Worm (Caenorhabditis elegans) whole organism, young adult: Measurements from ENCODE around the gene srn-1.

Source experiments
- B0336.3 ChIP-seq: fragments of 200-800 bp; sonication (Bioruptor generic); IDR thresholded peaks from 2 replicates; pipeline ENCODE4 v1.3.6; 2022; ENCODE audit warnings: missing genetic modification characterization, missing compliant biosample characterization
- C06A6.2 ChIP-seq: fragments of 200-800 bp; sonication (Bioruptor generic); conservative IDR thresholded peaks from 2 replicates; pipeline ENCODE4 v1.3.6; 2022; ENCODE audit warnings: missing genetic modification characterization, missing compliant biosample characterization
- F10E7.11 ChIP-seq: sonication (generic microtip); optimal IDR thresholded peaks from 2 replicates; lab custom pipeline; 2017; ENCODE audit warnings: mild to moderate bottlenecking, missing genetic modification characterization, moderate library complexity, missing compliant biosample characterization
- F37B4.10 ChIP-seq: fragments of 200-800 bp; sonication (Bioruptor generic); IDR thresholded peaks from 2 replicates; pipeline ENCODE4 v1.3.6; 2022; ENCODE audit warnings: missing genetic modification characterization, missing compliant biosample characterization
- Y53G8AR.9 ChIP-seq: fragments of 200-800 bp; sonication (Bioruptor generic); conservative IDR thresholded peaks from 2 replicates; pipeline ENCODE4 v1.3.6; 2022; ENCODE audit warnings: missing genetic modification reagents, missing genetic modification characterization, missing compliant biosample characterization
- Y56A3A.18 ChIP-seq: fragments of 200-800 bp; sonication (Bioruptor generic); IDR thresholded peaks from 2 replicates; pipeline ENCODE4 v1.3.6; 2022; ENCODE audit warnings: missing genetic modification reagents, missing genetic modification characterization, missing compliant biosample characterization
- Y67H2A.10 ChIP-seq: fragments of 200-800 bp; sonication (Bioruptor generic); conservative IDR thresholded peaks from 2 replicates; pipeline ENCODE4 v1.3.6; 2022; ENCODE audit warnings: missing genetic modification reagents, missing genetic modification characterization, missing compliant biosample characterization
- bed-1 ChIP-seq: fragments of 200-800 bp; sonication (Bioruptor generic); IDR thresholded peaks from 2 replicates; pipeline ENCODE4 v1.3.6; 2022; ENCODE audit warnings: missing genetic modification reagents, missing genetic modification characterization, missing compliant biosample characterization
- cebp-1 ChIP-seq, 2 experiments: fragments of 200-800 bp in 1 of 2; sonication (Bioruptor generic) in 1 of 2; sonication (generic microtip) in 1 of 2; IDR thresholded peaks in 1 of 2; optimal IDR thresholded peaks in 1 of 2; 2 replicates each; pipeline versions ENCODE4 v1.3.6 to Lab custom; 2017 to 2022; ENCODE audit warnings: missing compliant biosample characterization in 2 of 2, missing genetic modification characterization in 2 of 2, mild to moderate bottlenecking in 1 of 2, missing genetic modification reagents in 1 of 2, moderate library complexity in 1 of 2
- cebp-2 ChIP-seq: fragments of 200-800 bp; sonication (Bioruptor generic); IDR thresholded peaks from 2 replicates; pipeline ENCODE4 v1.3.6; 2022; ENCODE audit warnings: missing genetic modification characterization, missing compliant biosample characterization
- dpff-1 ChIP-seq: sonication (generic microtip); optimal IDR thresholded peaks from 2 replicates; lab custom pipeline; 2017; ENCODE audit warnings: mild to moderate bottlenecking, missing genetic modification characterization, missing compliant biosample characterization
- ekl-4 ChIP-seq: fragments of 200-800 bp; sonication (Bioruptor generic); IDR thresholded peaks from 2 replicates; pipeline ENCODE4 v1.3.6; 2022; ENCODE audit warnings: missing genetic modification reagents, missing genetic modification characterization, missing compliant biosample characterization
- hrde-1 ChIP-seq: sonication (generic microtip); optimal IDR thresholded peaks from 2 replicates; lab custom pipeline; 2016; ENCODE audit warnings: missing genetic modification characterization, mild to moderate bottlenecking, missing compliant biosample characterization, moderate library complexity, missing genotype, missing genetic modification reagents, borderline replicate concordance
- hsf-1 ChIP-seq: fragments of 200-800 bp; sonication (Bioruptor generic); IDR thresholded peaks from 2 replicates; pipeline ENCODE4 v1.3.6; 2022; ENCODE audit warnings: missing genetic modification reagents, missing genetic modification characterization, missing compliant biosample characterization
- lir-1 ChIP-seq: fragments of 200-800 bp; sonication (Bioruptor generic); conservative IDR thresholded peaks from 2 replicates; pipeline ENCODE4 v1.3.6; 2022; ENCODE audit warnings: missing genetic modification reagents, missing genetic modification characterization, missing compliant biosample characterization
- lsy-27 ChIP-seq: sonication (generic microtip); optimal IDR thresholded peaks from 2 replicates; lab custom pipeline; 2017; ENCODE audit warnings: missing genetic modification characterization, mild to moderate bottlenecking, missing compliant biosample characterization, antibody characterized with exemption, missing genotype, borderline replicate concordance; ENCODE audit not compliant: insufficient read depth
- madf-3 ChIP-seq: fragments of 200-800 bp; sonication (Bioruptor generic); IDR thresholded peaks from 2 replicates; pipeline ENCODE4 v1.3.6; 2022; ENCODE audit warnings: missing genetic modification reagents, missing genetic modification characterization, missing compliant biosample characterization
- mes-4 ChIP-seq: sonication (generic microtip); optimal IDR thresholded peaks from 2 replicates; lab custom pipeline; 2016; ENCODE audit warnings: missing genotype, missing genetic modification characterization, missing compliant biosample characterization
- nfya-1 ChIP-seq: sonication (generic microtip); optimal IDR thresholded peaks from 2 replicates; lab custom pipeline; 2017; ENCODE audit warnings: antibody characterized with exemption, missing compliant biosample characterization, missing genetic modification characterization, borderline replicate concordance; ENCODE audit not compliant: insufficient read depth
- nfya-2 ChIP-seq: fragments of 200-800 bp; sonication (Bioruptor generic); IDR thresholded peaks from 2 replicates; pipeline ENCODE4 v1.3.6; 2022; ENCODE audit warnings: missing genetic modification reagents, missing genetic modification characterization, missing compliant biosample characterization
- nfyb-1 ChIP-seq: fragments of 200-800 bp; sonication (Bioruptor generic); IDR thresholded peaks from 2 replicates; pipeline ENCODE4 v1.3.6; 2022; ENCODE audit warnings: missing genetic modification reagents, missing genetic modification characterization, missing compliant biosample characterization
- pha-4 ChIP-seq: fragments of 150-350 bp; sonication (generic microtip); optimal IDR thresholded peaks from 2 replicates; lab custom pipeline; 2014; ENCODE audit warnings: missing biosample characterization, missing genetic modification reagents, missing genetic modification characterization
- rec-8 ChIP-seq, 2 experiments: sonication (generic microtip); optimal IDR thresholded peaks; 2 replicates each; lab custom pipeline; 2016; ENCODE audit warnings: mild to moderate bottlenecking in 2 of 2, missing genetic modification characterization in 2 of 2, missing genetic modification reagents in 2 of 2, missing genotype in 2 of 2, missing biosample characterization in 1 of 2, missing compliant biosample characterization in 1 of 2, moderate library complexity in 1 of 2
- repo-1 ChIP-seq: sonication (generic microtip); optimal IDR thresholded peaks from 2 replicates; lab custom pipeline; 2017; ENCODE audit warnings: mild to moderate bottlenecking, missing genetic modification characterization, missing compliant biosample characterization
- sdz-38 ChIP-seq: sonication (generic microtip); optimal IDR thresholded peaks from 2 replicates; lab custom pipeline; 2016; ENCODE audit warnings: missing genotype, missing genetic modification characterization, missing compliant biosample characterization
- ztf-25 ChIP-seq: fragments of 200-800 bp; sonication (Bioruptor generic); IDR thresholded peaks from 2 replicates; pipeline ENCODE4 v1.3.6; 2022; ENCODE audit warnings: missing genetic modification reagents, missing genetic modification characterization, missing compliant biosample characterization
- ztf-26 ChIP-seq: sonication (generic microtip); optimal IDR thresholded peaks from 2 replicates; lab custom pipeline; 2017; ENCODE audit warnings: missing genetic modification characterization, missing compliant biosample characterization

Gene srn-1

ce11 chrV:6326394-6326793 lies 40.2 kb upstream of the srn-1 start (continued):
- TF ChIP-seq nfya-2 (no peak), mes-4 (tag; lab: Kevin White, UChicago) (no peak), ztf-26 (tag; lab: Kevin White, UChicago) (peak; percentile 66), repo-1 (tag; lab: Kevin White, UChicago) (peak; percentile 92)

- TF ChIP-seq Y56A3A.18 (GFP tag; lab: Robert Waterston, UW), result 0 out of 2 replicates have a peak, but pooled peaks have one; percentile 9
- 0 out of 2 replicates have a peak, but pooled peaks have one; percentile 38 for TF ChIP-seq nfyb-1 (GFP tag; lab: Robert Waterston, UW)
- TF ChIP-seq Y67H2A.10 (GFP tag; lab: Robert Waterston, UW), result no peak
- 0 out of 2 replicates have a peak, but pooled peaks have one; percentile 71 for TF ChIP-seq madf-3 (GFP tag; lab: Robert Waterston, UW)
- TF ChIP-seq lir-1 (GFP tag; lab: Robert Waterston, UW), result no peak
- TF ChIP-seq, all 124 proteins: peak for 3
These were observed 37.4 kb upstream of the srn-1 start for ce11 chrV:6323602-6324001.

DNA sequence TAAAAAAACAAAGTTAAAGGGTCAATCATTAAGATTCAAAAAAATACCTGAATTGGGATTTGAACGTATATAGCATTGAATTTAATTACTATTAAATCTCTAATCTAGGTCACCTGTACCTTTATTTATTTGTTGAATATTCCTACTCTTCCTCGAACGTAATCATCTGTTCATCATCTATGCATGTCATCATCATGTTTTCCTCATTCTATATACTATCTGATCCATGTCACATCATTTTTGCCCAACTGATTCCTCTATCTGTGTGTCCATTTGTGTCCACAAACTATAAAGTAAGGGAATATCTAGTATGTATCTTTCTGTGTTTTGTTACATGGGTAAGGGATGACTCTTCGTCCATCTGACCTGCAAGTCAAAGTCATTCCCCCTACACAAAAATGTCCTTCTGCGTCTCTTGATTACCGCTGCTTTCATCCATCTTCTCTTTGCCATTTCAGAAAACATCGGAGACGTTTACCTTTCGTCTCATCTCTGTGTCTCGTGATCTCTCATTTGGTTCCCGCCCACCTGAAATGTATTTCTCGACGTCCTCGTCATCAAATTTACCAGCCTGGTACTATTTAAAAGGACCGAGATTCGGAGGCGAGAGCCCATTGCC lies 36.6 kb upstream of the srn-1 start:
- no peak for TF ChIP-seq ztf-25 (GFP tag; lab: Robert Waterston, UW)
- TF ChIP-seq C06A6.2 (GFP tag; lab: Robert Waterston, UW), result no peak
- TF ChIP-seq lir-1 (GFP tag; lab: Robert Waterston, UW), result no peak
- TF ChIP-seq cebp-1 (GFP tag; IDR thresholded peaks at IDR 0.05; lab: Robert Waterston, UW), result no peak
- TF ChIP-seq cebp-1 (tag; optimal IDR thresholded peaks at IDR 0.05; lab: Kevin White, UChicago), result peak; percentile 3
- TF ChIP-seq hsf-1 (GFP tag; lab: Robert Waterston, UW), result no peak
- TF ChIP-seq dpff-1 (tag; lab: Kevin White, UChicago), result no peak
- no peak for TF ChIP-seq hrde-1 (tag; lab: Kevin White, UChicago)
- no peak for TF ChIP-seq rec-8 (tag; optimal IDR thresholded peaks at IDR 0.05; lab: Kevin White, UChicago)

DNA sequence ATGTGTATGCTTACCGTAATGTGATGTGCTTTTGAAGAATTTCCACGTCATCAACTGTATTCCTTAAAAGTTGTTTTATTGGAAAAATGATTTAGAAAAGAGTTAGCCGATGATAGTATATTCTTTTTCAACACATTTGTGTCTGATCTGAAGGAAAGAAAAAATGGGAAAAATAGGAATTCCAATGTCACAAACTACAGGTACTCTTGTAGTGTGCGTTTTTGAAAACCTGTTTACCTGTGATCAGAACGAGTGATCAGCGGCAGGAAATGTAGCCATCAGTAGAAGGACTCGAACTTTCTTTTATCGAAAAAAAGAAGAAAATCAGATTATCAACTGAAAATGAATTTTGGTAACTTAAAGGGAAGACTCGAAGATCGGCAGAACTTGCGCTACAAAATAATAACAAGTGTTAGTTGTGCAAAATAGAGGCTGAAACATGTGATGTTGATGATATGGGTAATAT lies 35.5 kb upstream of the srn-1 start, which contains the start of gene T28C12.15:
T28C12.15 (minus strand) TSS at position 51 of the 466 bp plus-strand sequence.
- no peak for TF ChIP-seq sdz-38 (tag; lab: Kevin White, UChicago)
- TF ChIP-seq hsf-1 (GFP tag; lab: Robert Waterston, UW), result 0 out of 2 replicates have a peak, but pooled peaks have one; percentile 15

DNA sequence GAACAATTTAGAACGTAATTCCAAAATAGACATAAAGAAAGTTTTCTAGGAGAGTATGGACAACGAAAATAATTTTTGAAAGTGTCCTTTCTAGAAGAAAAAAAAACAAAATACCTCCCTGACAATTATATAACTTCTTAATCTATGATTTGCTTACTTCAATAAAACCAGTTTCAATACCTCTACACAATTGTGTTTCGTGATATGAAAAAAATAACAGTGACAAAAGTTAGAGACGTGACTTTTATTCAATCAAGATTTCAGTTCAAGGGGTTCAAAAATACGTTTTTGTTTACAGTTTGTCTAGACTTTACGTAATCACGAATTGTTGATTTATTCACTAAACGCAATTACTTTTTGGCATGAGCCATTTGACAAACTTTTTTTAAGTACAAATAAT lies 35.0 kb upstream of the srn-1 start:
- TF ChIP-seq ekl-4 (GFP tag; lab: Robert Waterston, UW) (no peak), F37B4.10 (no peak), pha-4 (tag; lab: Kevin White, UChicago) (no peak), cebp-2 (no peak), Y53G8AR.9 (no peak), nfya-1 (tag; lab: Kevin White, UChicago) (no peak), lsy-27 (no peak), B0336.3 (no peak)
- TF ChIP-seq, all 124 proteins: peak for 0

DNA sequence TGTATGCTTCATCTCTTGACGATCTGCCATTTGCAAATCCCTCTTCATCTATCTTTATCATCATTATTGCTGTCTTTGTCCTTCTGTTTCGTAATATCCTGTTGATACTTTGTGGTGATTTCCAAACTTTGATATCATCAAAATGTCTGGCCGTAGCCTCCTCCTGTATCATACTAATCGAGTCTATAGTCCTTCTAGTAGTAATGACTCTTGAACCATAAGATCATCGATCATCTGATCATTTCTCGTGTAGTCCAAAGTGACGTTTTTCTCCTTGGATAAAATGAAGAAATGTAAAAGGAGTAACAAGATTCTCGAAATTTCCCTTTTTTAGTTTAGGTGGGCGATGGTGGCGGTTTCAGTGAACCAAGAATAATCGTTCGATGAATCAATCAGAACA lies 33.1 kb upstream of the srn-1 start:
- TF ChIP-seq mes-4 (tag; lab: Kevin White, UChicago) (no peak), ztf-26 (tag; lab: Kevin White, UChicago) (no peak), bed-1 (GFP tag; lab: Robert Waterston, UW) (no peak), F10E7.11 (tag; lab: Kevin White, UChicago) (no peak)
- TF ChIP-seq, all 124 proteins: peak for 0
